Worm (Caenorhabditis elegans): ENCODE results near the gene srd-15.

ce11 chrV:5865085-5865484, 41.1 kb downstream of the srd-15 start, which contains the start of gene F26F12.5:
- TF ChIP-seq ztf-23 (GFP tag; IDR thresholded peaks at IDR 0.05), result no peak
- TF ChIP-seq flt-1 (GFP tag; IDR thresholded peaks at IDR 0.05), result no peak
- TF ChIP-seq tab-1 (GFP tag; IDR thresholded peaks at IDR 0.05), result no peak

Data from whole organism, midembryonic.